Fruit fly (Drosophila melanogaster) whole organism, embryonic: ENCODE results near the gene Tctp.

Experiments
- Antp ChIP-seq: fragments of 200-800 bp; sonication (Bioruptor generic); optimal IDR thresholded peaks from 3 replicates; lab custom pipeline; 2016; ENCODE audit warnings: missing biosample characterization, missing genetic modification characterization
- CG10565 ChIP-seq: fragments of 200-800 bp; sonication (Bioruptor generic); optimal IDR thresholded peaks from 3 replicates; lab custom pipeline; 2016; ENCODE audit warnings: missing biosample characterization, mild to moderate bottlenecking, missing genetic modification characterization
- CG11398 ChIP-seq: fragments of 200-800 bp; sonication (Bioruptor generic); optimal IDR thresholded peaks from 2 replicates; lab custom pipeline; 2016; ENCODE audit warnings: missing biosample characterization, missing genetic modification characterization
- CG11695 ChIP-seq: fragments of 200-800 bp; sonication (Bioruptor generic); IDR thresholded peaks from 3 replicates; pipeline ENCODE4 v1.3.6; 2022; ENCODE audit warnings: missing biosample characterization, missing genetic modification characterization
- CG12942 ChIP-seq: fragments of 200-800 bp; sonication (Bioruptor generic); optimal IDR thresholded peaks from 3 replicates; lab custom pipeline; 2016; ENCODE audit warnings: missing biosample characterization, missing genetic modification characterization
- CG13424 ChIP-seq: fragments of 200-800 bp; sonication (Bioruptor generic); optimal IDR thresholded peaks from 2 replicates; lab custom pipeline; 2019; ENCODE audit warnings: missing biosample characterization, mild to moderate bottlenecking, missing genetic modification characterization, moderate library complexity
- CG15269 ChIP-seq: fragments of 200-800 bp; sonication (Bioruptor generic); optimal IDR thresholded peaks from 2 replicates; lab custom pipeline; 2018; ENCODE audit warnings: missing biosample characterization, mild to moderate bottlenecking, missing genetic modification characterization, moderate library complexity
- CG15514 ChIP-seq: fragments of 200-800 bp; sonication (Bioruptor generic); optimal IDR thresholded peaks from 3 replicates; lab custom pipeline; 2017; ENCODE audit warnings: missing biosample characterization, missing genetic modification characterization, mild to moderate bottlenecking, moderate library complexity, missing genetic modification reagents
- CG1647 ChIP-seq: fragments of 200-800 bp; sonication (Bioruptor generic); optimal IDR thresholded peaks from 3 replicates; lab custom pipeline; 2016; ENCODE audit warnings: missing biosample characterization, missing genetic modification characterization
- CG30020 ChIP-seq: fragments of 200-800 bp; optimal IDR thresholded peaks from 2 replicates; lab custom pipeline; 2019; ENCODE audit warnings: missing biosample characterization, mild to moderate bottlenecking, missing genetic modification characterization, moderate library complexity
- CG31441 ChIP-seq: fragments of 200-800 bp; sonication (Bioruptor generic); IDR thresholded peaks from 2 replicates; pipeline ENCODE4 v1.3.6; 2022; ENCODE audit warnings: missing biosample characterization, missing genetic modification characterization
- CG34376 ChIP-seq: fragments of 200-800 bp; sonication (Bioruptor generic); optimal IDR thresholded peaks from 2 replicates; lab custom pipeline; 2018; ENCODE audit warnings: missing biosample characterization, mild to moderate bottlenecking, missing genetic modification characterization
- CG4282 ChIP-seq: fragments of 200-800 bp; sonication (Bioruptor generic); optimal IDR thresholded peaks from 2 replicates; lab custom pipeline; 2016; ENCODE audit warnings: missing biosample characterization, missing genetic modification characterization
- CG7556 ChIP-seq: fragments of 200-800 bp; sonication (Bioruptor generic); optimal IDR thresholded peaks from 2 replicates; lab custom pipeline; 2017; ENCODE audit warnings: missing biosample characterization, mild to moderate bottlenecking, missing genetic modification characterization
- CG7745 ChIP-seq: fragments of 200-800 bp; sonication (Bioruptor generic); optimal IDR thresholded peaks from 2 replicates; lab custom pipeline; 2018; ENCODE audit warnings: missing biosample characterization, mild to moderate bottlenecking, missing genetic modification characterization, moderate library complexity
- CG7963 ChIP-seq: fragments of 200-800 bp; sonication (Bioruptor generic); IDR thresholded peaks from 3 replicates; pipeline ENCODE4 v1.3.6; 2022; ENCODE audit warnings: missing biosample characterization, missing genetic modification characterization; ENCODE audit not compliant: partially characterized antibody
- CG8924 ChIP-seq: fragments of 200-800 bp; optimal IDR thresholded peaks from 3 replicates; lab custom pipeline; 2019; ENCODE audit warnings: missing biosample characterization, mild to moderate bottlenecking, missing genetic modification characterization, moderate library complexity
- CG9609 ChIP-seq: fragments of 200-800 bp; sonication (Bioruptor generic); optimal IDR thresholded peaks from 3 replicates; lab custom pipeline; 2016; ENCODE audit warnings: missing biosample characterization, missing genetic modification characterization
- Dbx ChIP-seq: fragments of 200-800 bp; sonication (Bioruptor generic); IDR thresholded peaks from 3 replicates; pipeline ENCODE4 v1.3.6; 2022; ENCODE audit warnings: missing biosample characterization, missing genetic modification characterization
- Ets97D ChIP-seq: fragments of 200-800 bp; sonication (Bioruptor generic); optimal IDR thresholded peaks from 3 replicates; lab custom pipeline; 2016; ENCODE audit warnings: missing biosample characterization, missing genetic modification characterization
- HmgZ ChIP-seq: fragments of 200-800 bp; sonication (Bioruptor generic); optimal IDR thresholded peaks from 2 replicates; lab custom pipeline; 2018; ENCODE audit warnings: missing biosample characterization, mild to moderate bottlenecking, missing genetic modification characterization
- Hmx ChIP-seq: fragments of 200-800 bp; sonication (Bioruptor generic); optimal IDR thresholded peaks from 2 replicates; lab custom pipeline; 2016; ENCODE audit warnings: missing biosample characterization, missing genetic modification characterization
- Jarid2 ChIP-seq: fragments of 200-800 bp; sonication (Bioruptor generic); optimal IDR thresholded peaks from 3 replicates; lab custom pipeline; 2017; ENCODE audit warnings: mild to moderate bottlenecking, missing biosample characterization, missing genetic modification reagents, missing genetic modification characterization
- Myb ChIP-seq: fragments of 200-800 bp; sonication (Bioruptor generic); optimal IDR thresholded peaks from 2 replicates; lab custom pipeline; 2016; ENCODE audit warnings: missing biosample characterization, missing genetic modification characterization
- NC2β ChIP-seq: fragments of 200-800 bp; sonication (Bioruptor generic); optimal IDR thresholded peaks from 2 replicates; lab custom pipeline; 2016; ENCODE audit warnings: missing biosample characterization, missing genetic modification characterization
- Oli ChIP-seq: fragments of 200-800 bp; sonication (Bioruptor generic); optimal IDR thresholded peaks from 2 replicates; lab custom pipeline; 2018; ENCODE audit warnings: missing biosample characterization, mild to moderate bottlenecking, missing genetic modification characterization, moderate library complexity
- Sox102F ChIP-seq: fragments of 200-800 bp; sonication (Bioruptor generic); optimal IDR thresholded peaks from 2 replicates; lab custom pipeline; 2018; ENCODE audit warnings: missing biosample characterization, mild to moderate bottlenecking, missing genetic modification characterization, moderate library complexity
- Usf ChIP-seq: fragments of 200-800 bp; sonication (Bioruptor generic); optimal IDR thresholded peaks from 2 replicates; lab custom pipeline; 2017; ENCODE audit warnings: missing genotype, missing biosample characterization, missing genetic modification characterization
- ato ChIP-seq: fragments of 200-800 bp; sonication (Bioruptor generic); IDR thresholded peaks from 2 replicates; pipeline ENCODE4 v1.3.6; 2022; ENCODE audit warnings: missing biosample characterization, missing genetic modification characterization; ENCODE audit not compliant: partially characterized antibody
- bigmax ChIP-seq: fragments of 200-800 bp; sonication (Bioruptor generic); optimal IDR thresholded peaks from 2 replicates; lab custom pipeline; 2018; ENCODE audit warnings: missing biosample characterization, mild to moderate bottlenecking, missing genetic modification characterization
- br ChIP-seq: fragments of >200 bp; optimal IDR thresholded peaks from 2 replicates; lab custom pipeline; 2017
- chn ChIP-seq: fragments of 200-800 bp; sonication (Bioruptor generic); optimal IDR thresholded peaks from 2 replicates; lab custom pipeline; 2016; ENCODE audit warnings: missing biosample characterization, missing genetic modification characterization
- croc ChIP-seq: fragments of 200-800 bp; sonication (Bioruptor generic); conservative IDR thresholded peaks from 3 replicates; pipeline ENCODE4 v1.3.6; 2022; ENCODE audit warnings: missing biosample characterization, missing genetic modification characterization
- disco-r ChIP-seq: fragments of 200-800 bp; sonication (Bioruptor generic); optimal IDR thresholded peaks from 2 replicates; lab custom pipeline; 2016; ENCODE audit warnings: missing biosample characterization, missing genetic modification characterization
- dmrt11E ChIP-seq: fragments of 200-800 bp; sonication (Bioruptor generic); optimal IDR thresholded peaks from 3 replicates; lab custom pipeline; 2018; ENCODE audit warnings: missing biosample characterization, mild to moderate bottlenecking, missing genetic modification characterization, moderate library complexity
- dysf ChIP-seq: fragments of 200-800 bp; sonication (Bioruptor generic); IDR thresholded peaks from 3 replicates; pipeline ENCODE4 v1.3.6; 2022; ENCODE audit warnings: missing biosample characterization, missing genetic modification characterization
- eyg ChIP-seq: fragments of 200-800 bp; sonication (Bioruptor generic); optimal IDR thresholded peaks from 3 replicates; lab custom pipeline; 2016; ENCODE audit warnings: missing biosample characterization, missing genetic modification characterization
- grn ChIP-seq: fragments of 200-800 bp; sonication (Bioruptor generic); optimal IDR thresholded peaks from 3 replicates; lab custom pipeline; 2017; ENCODE audit warnings: missing biosample characterization, missing genetic modification characterization
- hth ChIP-seq: fragments of >200 bp; optimal IDR thresholded peaks from 2 replicates; lab custom pipeline; 2017; ENCODE audit warnings: inconsistent platforms
- inv ChIP-seq: fragments of 200-800 bp; sonication (Bioruptor generic); IDR thresholded peaks from 2 replicates; pipeline ENCODE4 v1.3.6; 2022; ENCODE audit warnings: missing biosample characterization, missing genetic modification characterization; ENCODE audit not compliant: partially characterized antibody
- lov ChIP-seq, 2 experiments: fragments of 200-800 bp in 1 of 2; fragments of >200 bp in 1 of 2; sonication (Bioruptor generic) in 1 of 2; IDR thresholded peaks in 1 of 2; optimal IDR thresholded peaks in 1 of 2; 2 replicates in 1 of 2; 3 replicates in 1 of 2; pipeline versions ENCODE4 v1.3.6 to Lab custom; 2017 to 2022; ENCODE audit warnings: missing biosample characterization in 1 of 2, missing genetic modification characterization in 1 of 2
- nerfin-2 ChIP-seq: fragments of 200-800 bp; sonication (Bioruptor generic); IDR thresholded peaks from 2 replicates; pipeline ENCODE4 v1.3.6; 2022; ENCODE audit warnings: missing biosample characterization, missing genetic modification characterization; ENCODE audit not compliant: partially characterized antibody
- sima ChIP-seq: fragments of 200-800 bp; sonication (Bioruptor generic); optimal IDR thresholded peaks from 2 replicates; lab custom pipeline; 2016; ENCODE audit warnings: missing biosample characterization, missing genetic modification characterization
- sisA ChIP-seq: fragments of 200-800 bp; sonication (Bioruptor generic); IDR thresholded peaks from 2 replicates; pipeline ENCODE4 v1.3.6; 2022; ENCODE audit warnings: missing biosample characterization, missing genetic modification characterization
- sna ChIP-seq: fragments of 200-800 bp; sonication (Bioruptor generic); IDR thresholded peaks from 2 replicates; pipeline ENCODE4 v1.3.6; 2022; ENCODE audit warnings: missing biosample characterization, missing genetic modification characterization; ENCODE audit not compliant: partially characterized antibody
- stc ChIP-seq: fragments of 200-800 bp; sonication (Bioruptor generic); IDR thresholded peaks from 2 replicates; pipeline ENCODE4 v1.3.6; 2022; ENCODE audit warnings: missing biosample characterization, missing genetic modification characterization
- unpg ChIP-seq: fragments of 200-800 bp; sonication (Bioruptor generic); optimal IDR thresholded peaks from 3 replicates; lab custom pipeline; 2018; ENCODE audit warnings: missing biosample characterization, mild to moderate bottlenecking, missing genetic modification characterization, moderate library complexity
- vvl ChIP-seq: fragments of 200-800 bp; sonication (Bioruptor generic); IDR thresholded peaks from 2 replicates; pipeline ENCODE4 v1.3.6; 2022; ENCODE audit warnings: missing biosample characterization, missing genetic modification characterization
- wor ChIP-seq: fragments of 200-800 bp; sonication (Bioruptor generic); IDR thresholded peaks from 2 replicates; pipeline ENCODE4 v1.3.6; 2022; ENCODE audit warnings: missing biosample characterization, missing genetic modification characterization

The Tctp gene

DNA sequence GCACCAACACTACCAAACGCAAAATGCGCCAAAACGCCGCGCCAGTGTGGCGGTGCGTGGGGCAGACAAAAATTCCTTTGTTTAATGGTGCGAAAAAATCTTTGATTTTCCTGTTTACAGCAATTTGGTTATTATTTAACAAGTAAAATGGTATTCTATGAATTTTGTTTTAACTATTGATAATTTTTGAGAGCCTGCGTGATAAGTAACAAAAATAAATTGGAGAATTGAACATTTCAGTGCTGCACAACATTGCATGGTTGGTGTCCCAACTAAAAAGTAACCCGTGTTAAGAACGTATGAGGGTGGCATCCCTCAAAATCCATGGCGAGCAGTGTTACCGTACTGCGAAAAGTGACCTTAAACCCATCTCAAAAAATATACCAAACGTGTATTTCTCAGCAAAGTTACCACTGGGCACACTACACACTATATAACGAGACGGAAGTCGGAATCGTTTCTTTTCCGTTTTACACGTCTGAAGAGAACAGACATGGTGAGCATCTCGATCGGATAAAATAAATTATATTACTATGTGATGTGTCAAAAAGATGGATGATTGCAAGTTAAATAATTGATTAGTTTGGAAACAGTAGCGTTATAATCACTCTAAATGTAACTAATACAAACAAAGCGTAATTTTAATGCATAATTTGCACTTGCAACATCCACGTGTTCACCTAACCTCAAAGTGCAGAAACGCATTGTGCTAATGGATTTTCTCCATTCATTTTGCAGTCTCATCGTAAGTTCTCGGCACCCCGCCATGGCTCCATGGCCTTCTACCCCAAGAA is 11.6 kb downstream of the Tctp start, which contains the start of the genes CG6693 and RpL3 (continued):
- TF ChIP-seq CG15269 (tag; lab: Kevin White, UChicago) (peak; percentile 82), Sox102F (GFP tag; lab: Kevin White, UChicago) (no peak), CG12942 (GFP tag; lab: Kevin White, UChicago) (peak; percentile 19), CG8924 (peak; percentile 86), lov (optimal IDR thresholded peaks at IDR 0.05; lab: Kevin White, UChicago) (no peak), lov (GFP tag; IDR thresholded peaks at IDR 0.05; lab: Robert Waterston, UW) (peak; percentile 91), CG13424 (peak; percentile 49), unpg (GFP tag; lab: Kevin White, UChicago) (peak; percentile 80), CG30020 (peak; percentile 27), grn (GFP tag; lab: Kevin White, UChicago) (peak; percentile 65), CG9609 (GFP tag; lab: Kevin White, UChicago) (peak; percentile 51), wor (GFP tag; lab: Robert Waterston, UW) (no peak), Dbx (GFP tag; lab: Robert Waterston, UW) (peak; percentile 89), NC2β (GFP tag; lab: Kevin White, UChicago) (peak; percentile 96), nerfin-2 (no peak), vvl (GFP tag; lab: Robert Waterston, UW) (peak; percentile 84), CG7556 (peak; percentile 56), ato (GFP tag; lab: Robert Waterston, UW) (peak; percentile 57), CG15514 (GFP tag; lab: Kevin White, UChicago) (peak; percentile 87), CG11398 (GFP tag; lab: Kevin White, UChicago) (peak; percentile 55), Jarid2 (GFP tag; lab: Kevin White, UChicago) (peak; percentile 85), Antp (GFP tag; lab: Kevin White, UChicago) (no peak), stc (GFP tag; lab: Robert Waterston, UW) (peak; percentile 82), Ets97D (GFP tag; lab: Kevin White, UChicago) (peak; percentile 98), CG7963 (GFP tag; lab: Robert Waterston, UW) (no peak), dmrt11E (tag; lab: Kevin White, UChicago) (peak; percentile 58), sna (GFP tag; lab: Robert Waterston, UW) (no peak), Myb (peak; percentile 48), HmgZ (tag; lab: Kevin White, UChicago) (peak; percentile 81), chn (GFP tag; lab: Kevin White, UChicago) (peak; percentile 43), Usf (GFP tag; lab: Kevin White, UChicago) (no peak), hth (no peak), Oli (tag; lab: Kevin White, UChicago) (peak; percentile 67), eyg (GFP tag; lab: Kevin White, UChicago) (peak; percentile 25), croc (no peak), inv (GFP tag; lab: Robert Waterston, UW) (peak; percentile 24; the same call in 1 of the 2 replicates), CG31441 (peak; percentile 74), bigmax (peak; percentile 99), CG34376 (GFP tag; lab: Kevin White, UChicago) (peak; percentile 98), CG11695 (GFP tag; lab: Robert Waterston, UW) (peak; percentile 57; the same call in 2 of the 3 replicates), CG10565 (no peak), sisA (no peak), CG7745 (tag; lab: Kevin White, UChicago) (peak; percentile 39), disco-r (GFP tag; lab: Kevin White, UChicago) (peak; percentile 53), br (lab: Kevin White, UChicago) (no peak), CG4282 (GFP tag; lab: Kevin White, UChicago) (peak; percentile 5), Hmx (GFP tag; lab: Kevin White, UChicago) (no peak), sima (no peak), CG1647 (peak; percentile 52), dysf (GFP tag; lab: Robert Waterston, UW) (peak; percentile 43; the same call in 2 of the 3 replicates)
